Worm (Caenorhabditis elegans) whole organism, L1 larva: ENCODE results near the gene F16G10.10.

Experiments used
- hpl-2 ChIP-seq: fragments of 150-350 bp; optimal IDR thresholded peaks from 2 replicates; lab custom pipeline; 2014; ENCODE audit warnings: missing biosample characterization, missing genetic modification reagents, missing genetic modification characterization
- lin-14 ChIP-seq: fragments of 200-800 bp; sonication (Bioruptor generic); optimal IDR thresholded peaks from 2 replicates; lab custom pipeline; 2018; ENCODE audit warnings: mild to moderate bottlenecking, missing genetic modification characterization, moderate library complexity, missing compliant biosample characterization
- lin-39 ChIP-seq: fragments of 150-350 bp; optimal IDR thresholded peaks from 2 replicates; lab custom pipeline; 2014; ENCODE audit warnings: missing biosample characterization, missing genetic modification reagents, missing genetic modification characterization
- lsy-2 ChIP-seq, 2 experiments: fragments of 150-350 bp; optimal IDR thresholded peaks; 2 replicates each; lab custom pipeline; 2014; ENCODE audit warnings: missing biosample characterization in 2 of 2, missing genetic modification characterization in 2 of 2
- nhr-20 ChIP-seq: sonication (generic microtip); optimal IDR thresholded peaks from 2 replicates; lab custom pipeline; 2016; ENCODE audit warnings: mild to moderate bottlenecking, missing genetic modification characterization, missing compliant biosample characterization
- nhr-77 ChIP-seq: fragments of 150-350 bp; optimal IDR thresholded peaks from 2 replicates; lab custom pipeline; 2014; ENCODE audit warnings: missing biosample characterization, missing genetic modification characterization
- pag-3 ChIP-seq: sonication (generic microtip); optimal IDR thresholded peaks from 2 replicates; lab custom pipeline; 2017; ENCODE audit warnings: missing genetic modification characterization, mild to moderate bottlenecking, missing compliant biosample characterization, antibody characterized with exemption, borderline replicate concordance; ENCODE audit not compliant: insufficient read depth
- skn-1 ChIP-seq: fragments of 150-350 bp; optimal IDR thresholded peaks from 2 replicates; lab custom pipeline; 2014; ENCODE audit warnings: missing biosample characterization, missing genetic modification characterization
- snu-23 ChIP-seq: sonication (generic microtip); optimal IDR thresholded peaks from 2 replicates; lab custom pipeline; 2016; ENCODE audit warnings: missing genetic modification characterization, missing compliant biosample characterization
- unc-30 ChIP-seq: sonication (generic microtip); optimal IDR thresholded peaks from 2 replicates; lab custom pipeline; 2017; ENCODE audit warnings: missing biosample characterization, missing genetic modification characterization
- unc-62 ChIP-seq: fragments of 150-350 bp; optimal IDR thresholded peaks from 2 replicates; lab custom pipeline; 2014; ENCODE audit warnings: missing biosample characterization, missing genetic modification reagents, missing genetic modification characterization
- unc-98 ChIP-seq: fragments of 200-800 bp; sonication (Bioruptor generic); IDR thresholded peaks from 2 replicates; pipeline ENCODE4 v1.3.6; 2022; ENCODE audit warnings: missing genetic modification characterization, missing compliant biosample characterization

ce11 chrII:2385495-2385894, 5.3 kb downstream of the F16G10.10 start, which contains the start of gene F16G10.9:
- TF ChIP-seq skn-1 (tag; lab: Kevin White, UChicago) (no peak), unc-62 (GFP tag; lab: Kevin White, UChicago) (no peak), unc-98 (GFP tag; lab: Robert Waterston, UW) (no peak), lsy-2 (tag; optimal IDR thresholded peaks at IDR 0.05; lab: Kevin White, UChicago) (no peak), unc-30 (tag; lab: Kevin White, UChicago) (no peak), lin-14 (no peak), lin-39 (tag; lab: Kevin White, UChicago) (no peak), nhr-20 (tag; lab: Kevin White, UChicago) (no peak), pag-3 (tag; lab: Kevin White, UChicago) (no peak), snu-23 (GFP tag; lab: Kevin White, UChicago) (no peak), nhr-77 (tag; lab: Kevin White, UChicago) (no peak), hpl-2 (GFP tag; lab: Kevin White, UChicago) (no peak)
